Fruit fly (Drosophila melanogaster): ENCODE measurements around the gene Pak3.

The Pak3 gene

dm6 chr3R:16441367-16441923, 12.2 kb downstream of the Pak3 start, which contains the start of gene ema (continued):
- TF ChIP-seq CG32532 (GFP tag; IDR thresholded peaks at IDR 0.05) (peak; percentile 54; the same call in 1 of the 2 replicates), CG15601 (tag; optimal IDR thresholded peaks at IDR 0.05) (peak; percentile 4), Poxn (GFP tag; IDR thresholded peaks at IDR 0.05) (no peak), HLH54F (GFP tag; optimal IDR thresholded peaks at IDR 0.05) (no peak), fru (optimal IDR thresholded peaks at IDR 0.05) (no peak), hkb (optimal IDR thresholded peaks at IDR 0.05) (no peak), hkb (GFP tag; IDR thresholded peaks at IDR 0.05) (no peak), Adf1 (GFP tag; IDR thresholded peaks at IDR 0.05) (peak; percentile 20; the same call in 1 of the 2 replicates), CG10979 (tag; optimal IDR thresholded peaks at IDR 0.05) (peak; percentile 6), D19A (tag; optimal IDR thresholded peaks at IDR 0.05) (no peak), CG17568 (GFP tag; optimal IDR thresholded peaks at IDR 0.05) (no peak), Drgx (GFP tag; IDR thresholded peaks at IDR 0.05) (no peak), knrl (GFP tag; IDR thresholded peaks at IDR 0.05; ENCODE audit: partially characterized antibody) (no peak), dm (GFP tag; optimal IDR thresholded peaks at IDR 0.05) (peak; percentile 13), tgo (GFP tag; IDR thresholded peaks at IDR 0.05) (no peak), ATbp (GFP tag; optimal IDR thresholded peaks at IDR 0.05) (no peak), cad (GFP tag; optimal IDR thresholded peaks at IDR 0.05) (no peak), CG30431 (GFP tag; optimal IDR thresholded peaks at IDR 0.05) (no peak), CG4707 (GFP tag; optimal IDR thresholded peaks at IDR 0.05) (no peak), CG10209 (GFP tag; optimal IDR thresholded peaks at IDR 0.05) (no peak), hbn (GFP tag; IDR thresholded peaks at IDR 0.05; ENCODE audit: partially characterized antibody) (no peak), CG8290 (GFP tag; optimal IDR thresholded peaks at IDR 0.05) (peak; percentile 22), CG8290 (tag; optimal IDR thresholded peaks at IDR 0.05) (peak in 1 of 2 experiments; percentile 7), kay (GFP tag; optimal IDR thresholded peaks at IDR 0.05) (no peak), chif (GFP tag; optimal IDR thresholded peaks at IDR 0.05) (peak in 1 of 2 experiments; percentile 18), h (optimal IDR thresholded peaks at IDR 0.05) (no peak), kni (GFP tag; optimal IDR thresholded peaks at IDR 0.05) (no peak), ken (GFP tag; IDR thresholded peaks at IDR 0.05) (no peak), C15 (GFP tag; IDR thresholded peaks at IDR 0.05) (no peak), ranshi (GFP tag; IDR thresholded peaks at IDR 0.05) (no peak), HLH4C (GFP tag; IDR thresholded peaks at IDR 0.05; ENCODE audit: partially characterized antibody) (peak; percentile 51; the same call in 1 of the 3 replicates), CG33557 (GFP tag; optimal IDR thresholded peaks at IDR 0.05) (no peak), prd (optimal IDR thresholded peaks at IDR 0.05) (no peak), prd (GFP tag; IDR thresholded peaks at IDR 0.05) (peak; percentile 18; the same call in 1 of the 3 replicates), B-H2 (GFP tag; optimal IDR thresholded peaks at IDR 0.05) (peak; percentile 25), mirr (GFP tag; optimal IDR thresholded peaks at IDR 0.05) (peak; percentile 34), da (GFP tag; optimal IDR thresholded peaks at IDR 0.05) (no peak), ro (GFP tag; IDR thresholded peaks at IDR 0.05) (no peak), HLH3B (GFP tag; IDR thresholded peaks at IDR 0.05) (no peak), GATAe (GFP tag; conservative IDR thresholded peaks at IDR 0.05) (no peak), mam (GFP tag; optimal IDR thresholded peaks at IDR 0.05) (peak; percentile 35), CG3407 (GFP tag; optimal IDR thresholded peaks at IDR 0.05) (no peak), vnd (GFP tag; IDR thresholded peaks at IDR 0.05; ENCODE audit: partially characterized antibody) (no peak), sna (GFP tag; IDR thresholded peaks at IDR 0.05; ENCODE audit: partially characterized antibody) (0 out of 2 replicates have a peak, but pooled peaks have one; percentile 21), lov (optimal IDR thresholded peaks at IDR 0.05) (no peak), lov (GFP tag; IDR thresholded peaks at IDR 0.05) (no peak), CG12219 (GFP tag; optimal IDR thresholded peaks at IDR 0.05) (no peak), CG11085 (GFP tag; IDR thresholded peaks at IDR 0.05) (no peak), so (GFP tag; IDR thresholded peaks at IDR 0.05) (0 out of 3 replicates have a peak, but pooled peaks have one; percentile 33), Jarid2 (GFP tag; optimal IDR thresholded peaks at IDR 0.05) (no peak), E2f2 (GFP tag; IDR thresholded peaks at IDR 0.05) (peak; percentile 45), Abd-B (GFP tag; optimal IDR thresholded peaks at IDR 0.05) (no peak)
